Fruit fly (Drosophila melanogaster) whole organism, embryonic: ENCODE measurements around the gene Sodq.

Experiments
- CG10147 ChIP-seq: fragments of 200-800 bp; sonication (Bioruptor generic); optimal IDR thresholded peaks from 2 replicates; lab custom pipeline; 2019; ENCODE audit warnings: missing biosample characterization, mild to moderate bottlenecking, missing genetic modification characterization, moderate library complexity
- CG11247 ChIP-seq: fragments of 200-800 bp; sonication (Bioruptor generic); IDR thresholded peaks from 2 replicates; pipeline ENCODE4 v1.3.6; 2022; ENCODE audit warnings: missing biosample characterization, missing genetic modification characterization
- CG11504 ChIP-seq: fragments of 200-800 bp; sonication (Bioruptor generic); optimal IDR thresholded peaks from 3 replicates; lab custom pipeline; 2019; ENCODE audit warnings: missing biosample characterization, mild to moderate bottlenecking, missing genetic modification characterization, moderate library complexity
- CG11695 ChIP-seq: fragments of 200-800 bp; sonication (Bioruptor generic); IDR thresholded peaks from 3 replicates; pipeline ENCODE4 v1.3.6; 2022; ENCODE audit warnings: missing biosample characterization, missing genetic modification characterization
- CG14441 ChIP-seq: fragments of 200-800 bp; sonication (Bioruptor generic); IDR thresholded peaks from 2 replicates; pipeline ENCODE4 v1.3.6; 2022; ENCODE audit warnings: missing biosample characterization, missing genetic modification characterization
- CG15269 ChIP-seq: fragments of 200-800 bp; sonication (Bioruptor generic); optimal IDR thresholded peaks from 2 replicates; lab custom pipeline; 2018; ENCODE audit warnings: missing biosample characterization, mild to moderate bottlenecking, missing genetic modification characterization, moderate library complexity
- CG15514 ChIP-seq: fragments of 200-800 bp; sonication (Bioruptor generic); optimal IDR thresholded peaks from 3 replicates; lab custom pipeline; 2017; ENCODE audit warnings: missing biosample characterization, missing genetic modification characterization, mild to moderate bottlenecking, moderate library complexity, missing genetic modification reagents
- CG18599 ChIP-seq: fragments of 200-800 bp; sonication (Bioruptor generic); optimal IDR thresholded peaks from 3 replicates; lab custom pipeline; 2017; ENCODE audit warnings: missing biosample characterization, missing genetic modification characterization, mild to moderate bottlenecking, moderate library complexity, missing genetic modification reagents
- CG2678 ChIP-seq: fragments of 200-800 bp; sonication (Bioruptor generic); optimal IDR thresholded peaks from 3 replicates; lab custom pipeline; 2019; ENCODE audit warnings: missing biosample characterization, mild to moderate bottlenecking, missing genetic modification characterization, moderate library complexity
- CG2712 ChIP-seq: fragments of 200-800 bp; optimal IDR thresholded peaks from 3 replicates; lab custom pipeline; 2019; ENCODE audit warnings: missing biosample characterization, mild to moderate bottlenecking, missing genetic modification characterization, moderate library complexity
- CG3281 ChIP-seq: fragments of 200-800 bp; sonication (Bioruptor generic); optimal IDR thresholded peaks from 3 replicates; lab custom pipeline; 2017; ENCODE audit warnings: missing biosample characterization, mild to moderate bottlenecking, missing genetic modification characterization
- CG4360 ChIP-seq: fragments of 200-800 bp; sonication (Bioruptor generic); IDR thresholded peaks from 2 replicates; pipeline ENCODE4 v1.3.6; 2022; ENCODE audit warnings: missing biosample characterization, missing genetic modification characterization
- CG6254 ChIP-seq: fragments of 200-800 bp; sonication (Bioruptor generic); optimal IDR thresholded peaks from 3 replicates; lab custom pipeline; 2017; ENCODE audit warnings: mild to moderate bottlenecking, missing biosample characterization, missing genetic modification reagents, missing genetic modification characterization
- CG6272 ChIP-seq: fragments of 200-800 bp; sonication (Bioruptor generic); IDR thresholded peaks from 2 replicates; pipeline ENCODE4 v1.3.6; 2022; ENCODE audit warnings: missing biosample characterization, missing genetic modification characterization
- CG6654 ChIP-seq: fragments of 200-800 bp; sonication (Bioruptor generic); optimal IDR thresholded peaks from 2 replicates; lab custom pipeline; 2017; ENCODE audit warnings: missing biosample characterization, mild to moderate bottlenecking, missing genetic modification characterization
- CG7556 ChIP-seq: fragments of 200-800 bp; sonication (Bioruptor generic); optimal IDR thresholded peaks from 2 replicates; lab custom pipeline; 2017; ENCODE audit warnings: missing biosample characterization, mild to moderate bottlenecking, missing genetic modification characterization
- CG7839 ChIP-seq: fragments of 200-800 bp; sonication (Bioruptor generic); optimal IDR thresholded peaks from 3 replicates; lab custom pipeline; 2018; ENCODE audit warnings: missing biosample characterization, mild to moderate bottlenecking, missing genetic modification characterization, moderate library complexity
- CG9215 ChIP-seq: fragments of 200-800 bp; sonication (Bioruptor generic); IDR thresholded peaks from 2 replicates; pipeline ENCODE4 v1.3.6; 2022; ENCODE audit warnings: missing biosample characterization, missing genetic modification characterization
- Camta ChIP-seq: fragments of 200-800 bp; sonication (Bioruptor generic); optimal IDR thresholded peaks from 2 replicates; lab custom pipeline; 2016; ENCODE audit warnings: missing biosample characterization, missing genetic modification characterization
- CkIIα-i1 ChIP-seq: fragments of 200-800 bp; sonication (Bioruptor generic); IDR thresholded peaks from 2 replicates; pipeline ENCODE4 v1.3.6; 2022; ENCODE audit warnings: missing biosample characterization, missing genetic modification characterization
- Dbx ChIP-seq: fragments of 200-800 bp; sonication (Bioruptor generic); IDR thresholded peaks from 3 replicates; pipeline ENCODE4 v1.3.6; 2022; ENCODE audit warnings: missing biosample characterization, missing genetic modification characterization
- Drgx ChIP-seq: fragments of 200-800 bp; sonication (Bioruptor generic); IDR thresholded peaks from 2 replicates; pipeline ENCODE4 v1.3.6; 2022; ENCODE audit warnings: missing biosample characterization, missing genetic modification characterization
- Ets65A ChIP-seq: fragments of 200-800 bp; sonication (Bioruptor generic); peaks from one replicate; lab custom pipeline; 2016; ENCODE audit warnings: missing biosample characterization, missing genetic modification characterization
- Ets97D ChIP-seq: fragments of 200-800 bp; sonication (Bioruptor generic); optimal IDR thresholded peaks from 3 replicates; lab custom pipeline; 2016; ENCODE audit warnings: missing biosample characterization, missing genetic modification characterization
- Fer1 ChIP-seq: fragments of 200-800 bp; sonication (Bioruptor generic); optimal IDR thresholded peaks from 2 replicates; lab custom pipeline; 2017; ENCODE audit warnings: missing biosample characterization, mild to moderate bottlenecking, missing genetic modification characterization
- Fer3 ChIP-seq: fragments of 200-800 bp; sonication (Bioruptor generic); optimal IDR thresholded peaks from 2 replicates; lab custom pipeline; 2018; ENCODE audit warnings: missing biosample characterization, mild to moderate bottlenecking, missing genetic modification characterization, moderate library complexity
- HLH3B ChIP-seq: fragments of 200-800 bp; sonication (Bioruptor generic); IDR thresholded peaks from 2 replicates; pipeline ENCODE4 v1.3.6; 2022; ENCODE audit warnings: missing biosample characterization, missing genetic modification characterization
- Hr51 ChIP-seq, 2 experiments: fragments of 200-800 bp; sonication (Bioruptor generic); optimal IDR thresholded peaks; 2 replicates in 1 of 2; 3 replicates in 1 of 2; lab custom pipeline; 2016 to 2018; ENCODE audit warnings: missing biosample characterization in 2 of 2, missing genetic modification characterization in 2 of 2, mild to moderate bottlenecking in 1 of 2, moderate library complexity in 1 of 2
- Lim3 ChIP-seq: fragments of 200-800 bp; sonication (Bioruptor generic); IDR thresholded peaks from 2 replicates; pipeline ENCODE4 v1.3.6; 2022; ENCODE audit warnings: missing biosample characterization, missing genetic modification characterization
- Ptx1 ChIP-seq: fragments of 200-800 bp; sonication (Bioruptor generic); IDR thresholded peaks from 2 replicates; pipeline ENCODE4 v1.3.6; 2022; ENCODE audit warnings: missing biosample characterization, missing genetic modification characterization
- ewg ChIP-seq: fragments of 200-800 bp; sonication (Bioruptor generic); optimal IDR thresholded peaks from 3 replicates; lab custom pipeline; 2017; ENCODE audit warnings: mild to moderate bottlenecking, missing biosample characterization, missing genetic modification reagents, missing genetic modification characterization
- gcm ChIP-seq: fragments of 200-800 bp; sonication (Bioruptor generic); optimal IDR thresholded peaks from 2 replicates; lab custom pipeline; 2019; ENCODE audit warnings: missing biosample characterization, mild to moderate bottlenecking, missing genetic modification characterization, moderate library complexity
- gem ChIP-seq: fragments of 200-800 bp; sonication (Bioruptor generic); optimal IDR thresholded peaks from 2 replicates; lab custom pipeline; 2019; ENCODE audit warnings: missing biosample characterization, mild to moderate bottlenecking, missing genetic modification characterization, moderate library complexity
- grau ChIP-seq: fragments of 200-800 bp; optimal IDR thresholded peaks from 3 replicates; lab custom pipeline; 2019; ENCODE audit warnings: missing biosample characterization, mild to moderate bottlenecking, missing genetic modification characterization, moderate library complexity
- ind ChIP-seq: fragments of 200-800 bp; sonication (Bioruptor generic); optimal IDR thresholded peaks from 3 replicates; lab custom pipeline; 2016; ENCODE audit warnings: missing biosample characterization, missing genetic modification characterization
- kah ChIP-seq: fragments of 200-800 bp; sonication (Bioruptor generic); optimal IDR thresholded peaks from 2 replicates; lab custom pipeline; 2018; ENCODE audit warnings: missing biosample characterization, mild to moderate bottlenecking, missing genetic modification characterization
- lmd ChIP-seq: fragments of 200-800 bp; sonication (Bioruptor generic); IDR thresholded peaks from 2 replicates; pipeline ENCODE4 v1.3.6; 2022; ENCODE audit warnings: missing biosample characterization, missing genetic modification characterization
- mam ChIP-seq: fragments of 200-800 bp; sonication (Bioruptor generic); optimal IDR thresholded peaks from 3 replicates; lab custom pipeline; 2016; ENCODE audit warnings: missing biosample characterization, missing genetic modification characterization
- pan ChIP-seq, 4 experiments: fragments of >200 bp in 3 of 4; fragments of 200-800 bp in 1 of 4; sonication (Bioruptor generic) in 1 of 4; optimal IDR thresholded peaks in 3 of 4; IDR thresholded peaks in 1 of 4; 2 replicates each; pipeline versions ENCODE4 v1.3.6 to Lab custom; 2017 to 2022; ENCODE audit warnings: missing biosample characterization in 2 of 4, missing genetic modification characterization in 2 of 4, mixed read lengths in 1 of 4
- peb ChIP-seq: fragments of 200-800 bp; sonication (Bioruptor generic); IDR thresholded peaks from 2 replicates; pipeline ENCODE4 v1.3.6; 2022; ENCODE audit warnings: missing biosample characterization, missing genetic modification characterization
- phol ChIP-seq: fragments of 200-800 bp; sonication (Bioruptor generic); optimal IDR thresholded peaks from 3 replicates; lab custom pipeline; 2018; ENCODE audit warnings: missing biosample characterization, mild to moderate bottlenecking, missing genetic modification characterization, moderate library complexity
- ranshi ChIP-seq: fragments of 200-800 bp; sonication (Bioruptor generic); IDR thresholded peaks from 2 replicates; pipeline ENCODE4 v1.3.6; 2022; ENCODE audit warnings: missing biosample characterization, missing genetic modification characterization
- row ChIP-seq: fragments of 200-800 bp; sonication (Bioruptor generic); IDR thresholded peaks from 3 replicates; pipeline ENCODE4 v1.3.6; 2022; ENCODE audit warnings: missing biosample characterization, missing genetic modification characterization
- sisA ChIP-seq: fragments of 200-800 bp; sonication (Bioruptor generic); IDR thresholded peaks from 2 replicates; pipeline ENCODE4 v1.3.6; 2022; ENCODE audit warnings: missing biosample characterization, missing genetic modification characterization
- slbo ChIP-seq: fragments of 200-800 bp; sonication (Bioruptor generic); IDR thresholded peaks from 2 replicates; pipeline ENCODE4 v1.3.6; 2022; ENCODE audit warnings: missing biosample characterization, missing genetic modification characterization
- ssp ChIP-seq: fragments of 200-800 bp; sonication (Bioruptor generic); IDR thresholded peaks from 2 replicates; pipeline ENCODE4 v1.3.6; 2022; ENCODE audit warnings: missing biosample characterization, missing genetic modification characterization
- stc ChIP-seq: fragments of 200-800 bp; sonication (Bioruptor generic); IDR thresholded peaks from 2 replicates; pipeline ENCODE4 v1.3.6; 2022; ENCODE audit warnings: missing biosample characterization, missing genetic modification characterization
- unpg ChIP-seq: fragments of 200-800 bp; sonication (Bioruptor generic); optimal IDR thresholded peaks from 3 replicates; lab custom pipeline; 2018; ENCODE audit warnings: missing biosample characterization, mild to moderate bottlenecking, missing genetic modification characterization, moderate library complexity
- vvl ChIP-seq: fragments of 200-800 bp; sonication (Bioruptor generic); IDR thresholded peaks from 2 replicates; pipeline ENCODE4 v1.3.6; 2022; ENCODE audit warnings: missing biosample characterization, missing genetic modification characterization
- zen ChIP-seq: fragments of 200-800 bp; sonication (Bioruptor generic); optimal IDR thresholded peaks from 3 replicates; lab custom pipeline; 2018; ENCODE audit warnings: missing biosample characterization, mild to moderate bottlenecking, missing genetic modification characterization, moderate library complexity

Sodq gene

dm6 chr3R:25854825-25855224, 40.8 kb upstream of the Sodq start (continued):
- TF ChIP-seq CG4360 (GFP tag; lab: Robert Waterston, UW) (no peak), CG2678 (tag; lab: Kevin White, UChicago) (peak; percentile 37), peb (no peak), pan (optimal IDR thresholded peaks at IDR 0.05; lab: Kevin White, UChicago) (no peak), pan (GFP tag; optimal IDR thresholded peaks at IDR 0.05 in 1 of 2, IDR thresholded peaks at IDR 0.05 in 1 of 2) (peak in 1 of 2 experiments; percentile 40), CG7839 (peak; percentile 33), kah (no peak), vvl (GFP tag; lab: Robert Waterston, UW) (0 out of 2 replicates have a peak, but pooled peaks have one; percentile 35), CG6654 (GFP tag; lab: Kevin White, UChicago) (no peak), Ptx1 (GFP tag; lab: Robert Waterston, UW) (peak; percentile 16; the same call in 1 of the 2 replicates), CG6272 (GFP tag; lab: Robert Waterston, UW) (no peak), Fer1 (GFP tag; lab: Kevin White, UChicago) (peak; percentile 65), CG18599 (GFP tag; lab: Kevin White, UChicago) (peak; percentile 76), Ets97D (GFP tag; lab: Kevin White, UChicago) (no peak), CG6254 (GFP tag; lab: Kevin White, UChicago) (no peak), CG15514 (GFP tag; lab: Kevin White, UChicago) (peak; percentile 26), lmd (GFP tag; lab: Robert Waterston, UW) (0 out of 2 replicates have a peak, but pooled peaks have one; percentile 31), Drgx (GFP tag; lab: Robert Waterston, UW) (peak; percentile 48; the same call in 1 of the 2 replicates), grau (tag; lab: Kevin White, UChicago) (peak; percentile 32), ranshi (GFP tag; lab: Robert Waterston, UW) (peak; percentile 16; the same call in 1 of the 2 replicates), CG2712 (no peak), CG11695 (GFP tag; lab: Robert Waterston, UW) (0 out of 3 replicates have a peak, but pooled peaks have one; percentile 45), phol (no peak), Camta (GFP tag; lab: Kevin White, UChicago) (no peak), zen (no peak), Lim3 (GFP tag; lab: Robert Waterston, UW) (no peak), unpg (GFP tag; lab: Kevin White, UChicago) (peak; percentile 28), Hr51 (GFP tag; optimal IDR thresholded peaks at IDR 0.05; lab: Kevin White, UChicago) (peak in 1 of 2 experiments; percentile 44), CG9215 (GFP tag; lab: Robert Waterston, UW) (0 out of 2 replicates have a peak, but pooled peaks have one; percentile 12), slbo (GFP tag; lab: Robert Waterston, UW) (peak; percentile 49; the same call in 1 of the 2 replicates), CG11504 (tag; lab: Kevin White, UChicago) (peak; percentile 53), stc (GFP tag; lab: Robert Waterston, UW) (0 out of 2 replicates have a peak, but pooled peaks have one; percentile 15), ssp (GFP tag; lab: Robert Waterston, UW) (peak; percentile 17; the same call in 1 of the 2 replicates), CkIIα-i1 (GFP tag; lab: Robert Waterston, UW) (no peak), mam (GFP tag; lab: Kevin White, UChicago) (no peak), CG11247 (GFP tag; lab: Robert Waterston, UW) (0 out of 2 replicates have a peak, but pooled peaks have one; percentile 12), row (GFP tag; lab: Robert Waterston, UW) (peak; percentile 35; the same call in 1 of the 3 replicates), Ets65A (GFP tag; lab: Kevin White, UChicago) (no peak), sisA (GFP tag; lab: Robert Waterston, UW) (no peak), gcm (GFP tag; lab: Kevin White, UChicago) (no peak), ind (GFP tag; lab: Kevin White, UChicago) (peak; percentile 5), HLH3B (peak; percentile 52), ewg (GFP tag; lab: Kevin White, UChicago) (peak; percentile 12), CG14441 (GFP tag; lab: Robert Waterston, UW) (peak; percentile 47), CG15269 (tag; lab: Kevin White, UChicago) (peak; percentile 28), CG10147 (GFP tag; lab: Kevin White, UChicago) (peak; percentile 25), CG7556 (GFP tag; lab: Kevin White, UChicago) (peak; percentile 34), CG3281 (peak; percentile 53), Dbx (GFP tag; lab: Robert Waterston, UW) (peak; percentile 58; the same call in 1 of the 3 replicates), Fer3 (tag; lab: Kevin White, UChicago) (peak; percentile 14), gem (tag; lab: Kevin White, UChicago) (peak; percentile 46)
